Worm (Caenorhabditis elegans): ENCODE data around the gene gst-37.

Gene gst-37

DNA sequence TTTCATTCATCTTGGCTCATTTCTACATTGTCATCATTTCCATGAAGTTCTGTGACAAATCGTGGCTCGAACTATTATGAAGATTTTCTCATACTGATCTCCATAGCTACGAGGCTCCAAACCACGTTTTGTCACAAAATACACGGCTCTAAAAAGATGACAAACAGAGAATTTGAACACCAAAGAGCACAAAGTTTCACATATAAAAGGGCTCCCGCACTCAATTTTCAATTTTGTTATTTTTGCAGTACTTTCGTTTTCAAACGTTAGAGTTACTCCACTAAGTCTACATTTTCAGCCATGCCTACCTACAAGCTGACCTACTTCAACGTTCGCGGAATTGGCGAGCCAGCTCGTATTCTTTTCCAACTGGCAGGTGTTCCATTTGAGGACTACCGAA, at the start of gene gst-37:
Gene gst-37, plus strand, starts transcription at position 301 of the 400 bp plus-strand sequence.
- TF ChIP-seq rec-8 (tag; optimal IDR thresholded peaks at IDR 0.05) (no peak), F52B5.7 (tag; optimal IDR thresholded peaks at IDR 0.05) (no peak), Y56A3A.18 (GFP tag; IDR thresholded peaks at IDR 0.05) (no peak), snpc-3.4 (tag; optimal IDR thresholded peaks at IDR 0.05) (no peak), chd-7 (tag; optimal IDR thresholded peaks at IDR 0.05) (no peak), snpc-4 (GFP tag; optimal IDR thresholded peaks at IDR 0.05) (no peak), snpc-4 (tag; optimal IDR thresholded peaks at IDR 0.05) (no peak), lag-1 (GFP tag; IDR thresholded peaks at IDR 0.05) (no peak), ceh-40 (GFP tag; IDR thresholded peaks at IDR 0.05) (no peak), him-1 (tag; optimal IDR thresholded peaks at IDR 0.05) (no peak)

DNA sequence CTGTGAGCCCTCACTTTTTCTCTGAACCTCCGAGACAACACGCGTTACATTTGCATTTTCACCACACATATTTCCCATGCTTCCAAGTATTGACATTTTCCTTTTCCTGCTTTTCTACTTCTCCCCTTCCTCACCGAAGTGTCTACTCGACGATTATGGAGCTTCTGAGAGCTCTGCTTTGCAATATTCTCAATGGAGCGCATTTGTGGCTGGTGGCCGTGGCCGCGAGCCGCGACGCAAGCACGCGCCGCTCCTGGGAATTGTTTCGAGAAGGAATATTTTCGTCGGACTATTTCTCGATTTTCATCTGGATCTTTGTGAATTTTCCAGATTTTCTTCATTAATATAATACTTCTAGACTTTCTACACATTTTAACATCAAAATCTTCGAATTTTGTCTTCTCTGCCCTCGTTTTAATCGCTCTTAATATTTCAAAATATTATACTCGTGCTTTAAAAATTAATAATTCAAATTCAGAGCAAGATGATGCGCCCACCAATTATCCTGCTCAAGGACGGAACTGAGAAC, 49.6 kb upstream of the gst-37 start, which contains the start of the genes T10B5.4 and cct-7:
Gene T10B5.4, minus strand, starts transcription at position 40 of the 529 bp plus-strand sequence.
Gene cct-7, plus strand, starts transcription at position 479 of the 529 bp plus-strand sequence.
- TF ChIP-seq lin-54 (GFP tag; optimal IDR thresholded peaks at IDR 0.05), result peak; percentile 79
- TF ChIP-seq C17E4.6 (GFP tag; IDR thresholded peaks at IDR 0.05), result 0 out of 2 replicates have a peak, but pooled peaks have one; percentile 30
- no peak for TF ChIP-seq F52B5.7 (tag; optimal IDR thresholded peaks at IDR 0.05)
- peak; percentile 99 for TF ChIP-seq madf-3 (GFP tag; IDR thresholded peaks at IDR 0.05)
- no peak for TF ChIP-seq rpc-1 (optimal IDR thresholded peaks at IDR 0.05)
- TF ChIP-seq rpc-1 (tag; optimal IDR thresholded peaks at IDR 0.05), result no peak
- peak; percentile 83 for TF ChIP-seq D2030.7 (GFP tag; IDR thresholded peaks at IDR 0.05)
- peak; percentile 97 for TF ChIP-seq ceh-27 (GFP tag; optimal IDR thresholded peaks at IDR 0.05)
- TF ChIP-seq xnd-1 (tag; optimal IDR thresholded peaks at IDR 0.05), result no peak
- TF ChIP-seq lir-1 (GFP tag; conservative IDR thresholded peaks at IDR 0.05), result 0 out of 2 replicates have a peak, but pooled peaks have one; percentile 25
- TF ChIP-seq die-1 (tag; optimal IDR thresholded peaks at IDR 0.05), result peak; percentile 34
- TF ChIP-seq ztf-6 (GFP tag; IDR thresholded peaks at IDR 0.05), result 0 out of 2 replicates have a peak, but pooled peaks have one; percentile 33
- peak; percentile 24 for TF ChIP-seq ztf-26 (tag; optimal IDR thresholded peaks at IDR 0.05)
- TF ChIP-seq nfyb-1 (GFP tag; IDR thresholded peaks at IDR 0.05), result 0 out of 2 replicates have a peak, but pooled peaks have one; percentile 21
- TF ChIP-seq egl-18 (GFP tag; IDR thresholded peaks at IDR 0.05), result no peak
- peak; percentile 42 to 66 for TF ChIP-seq let-607 (tag; optimal IDR thresholded peaks at IDR 0.05)
- peak; percentile 69 for TF ChIP-seq attf-3 (GFP tag; conservative IDR thresholded peaks at IDR 0.05)
- 0 out of 2 replicates have a peak, but pooled peaks have one; percentile 40 for TF ChIP-seq cebp-1 (GFP tag; IDR thresholded peaks at IDR 0.05)
- TF ChIP-seq cebp-1 (tag; optimal IDR thresholded peaks at IDR 0.05), result peak; percentile 78
- peak; percentile 80 for TF ChIP-seq unc-130 (GFP tag; optimal IDR thresholded peaks at IDR 0.05)
- TF ChIP-seq snpc-1.1 (tag; optimal IDR thresholded peaks at IDR 0.05; ENCODE audit: insufficient read depth), result no peak
- TF ChIP-seq repo-1 (tag; optimal IDR thresholded peaks at IDR 0.05), result peak; percentile 13
- TF ChIP-seq fkh-3 (tag; optimal IDR thresholded peaks at IDR 0.05), result no peak
- TF ChIP-seq gei-17 (GFP tag; optimal IDR thresholded peaks at IDR 0.05), result no peak
- no peak for TF ChIP-seq F57A8.1 (GFP tag; optimal IDR thresholded peaks at IDR 0.05)
- TF ChIP-seq F10E7.11 (tag; optimal IDR thresholded peaks at IDR 0.05), result no peak
- TF ChIP-seq zim-3 (tag; optimal IDR thresholded peaks at IDR 0.05), result no peak
- TF ChIP-seq attf-5 (GFP tag; optimal IDR thresholded peaks at IDR 0.05), result peak; percentile 98
- TF ChIP-seq sdz-38 (tag; optimal IDR thresholded peaks at IDR 0.05), result no peak
- peak; percentile 72 for TF ChIP-seq egrh-3 (GFP tag; IDR thresholded peaks at IDR 0.05)
- peak; percentile 86 for TF ChIP-seq B0336.3 (GFP tag; IDR thresholded peaks at IDR 0.05)
- TF ChIP-seq F49E8.2 (tag; optimal IDR thresholded peaks at IDR 0.05; ENCODE audit: insufficient read depth), result peak; percentile 73
- peak; percentile 93 for TF ChIP-seq zfh-2 (GFP tag; conservative IDR thresholded peaks at IDR 0.05)
- TF ChIP-seq madf-8 (GFP tag; conservative IDR thresholded peaks at IDR 0.05), result no peak
- peak; percentile 75 for TF ChIP-seq B0019.2 (GFP tag; conservative IDR thresholded peaks at IDR 0.05)
- TF ChIP-seq madf-10 (tag; optimal IDR thresholded peaks at IDR 0.05), result peak; percentile 59
- peak; percentile 55 for TF ChIP-seq B0035.1 (tag; optimal IDR thresholded peaks at IDR 0.05)
- peak; percentile 75 for TF ChIP-seq lin-40 (tag; optimal IDR thresholded peaks at IDR 0.05)

Data from whole organism, young adult.